Worm (Caenorhabditis elegans) whole organism, L3 larva: ENCODE measurements around the gene R12H7.4.

Source experiments
- ama-1 ChIP-seq: fragments of 150-350 bp; optimal IDR thresholded peaks from 2 replicates; lab custom pipeline; 2018
- ceh-82 ChIP-seq: fragments of 150-350 bp; optimal IDR thresholded peaks from 2 replicates; lab custom pipeline; 2014; ENCODE audit warnings: missing biosample characterization, missing genetic modification characterization
- ceh-9 ChIP-seq: sonication (generic microtip); optimal IDR thresholded peaks from 2 replicates; lab custom pipeline; 2018; ENCODE audit warnings: missing biosample characterization, missing genetic modification characterization
- fkh-10 ChIP-seq: sonication (generic microtip); optimal IDR thresholded peaks from 2 replicates; lab custom pipeline; 2017; ENCODE audit warnings: missing biosample characterization, missing genetic modification reagents, missing genetic modification characterization
- lin-15B ChIP-seq: fragments of 150-350 bp; optimal IDR thresholded peaks from 2 replicates; lab custom pipeline; 2014; ENCODE audit warnings: missing biosample characterization, missing genetic modification characterization
- lin-39 ChIP-seq: fragments of 150-350 bp; optimal IDR thresholded peaks from 2 replicates; lab custom pipeline; 2018; ENCODE audit warnings: missing biosample characterization, missing genetic modification reagents, missing genetic modification characterization
- mdl-1 ChIP-seq: fragments of 150-350 bp; optimal IDR thresholded peaks from 2 replicates; lab custom pipeline; 2014; ENCODE audit warnings: missing biosample characterization, missing genetic modification characterization
- nhr-237 ChIP-seq: fragments of 150-350 bp; optimal IDR thresholded peaks from 2 replicates; lab custom pipeline; 2014; ENCODE audit warnings: missing biosample characterization, missing genetic modification characterization
- pha-4 ChIP-seq: fragments of 150-350 bp; optimal IDR thresholded peaks from 2 replicates; lab custom pipeline; 2014; ENCODE audit warnings: missing biosample characterization, missing genetic modification reagents, missing genetic modification characterization
- pqm-1 ChIP-seq: fragments of 150-350 bp; optimal IDR thresholded peaks from 2 replicates; lab custom pipeline; 2017; ENCODE audit warnings: missing biosample characterization, missing genetic modification characterization, inconsistent platforms
- snpc-4 ChIP-seq: fragments of 150-350 bp; optimal IDR thresholded peaks from 2 replicates; lab custom pipeline; 2014; ENCODE audit warnings: missing biosample characterization, missing genetic modification characterization
- unc-62 ChIP-seq: fragments of 150-350 bp; sonication (generic microtip); optimal IDR thresholded peaks from 4 replicates; lab custom pipeline; 2014; ENCODE audit warnings: missing biosample characterization, missing genetic modification reagents, missing genetic modification characterization
- zag-1 ChIP-seq: fragments of 150-350 bp; optimal IDR thresholded peaks from 2 replicates; lab custom pipeline; 2014; ENCODE audit warnings: missing biosample characterization, missing genetic modification characterization

- TF ChIP-seq pqm-1 (tag; lab: Kevin White, UChicago) (peak; percentile 41), pha-4 (tag; lab: Kevin White, UChicago) (no peak), lin-39 (tag; lab: Kevin White, UChicago) (no peak), lin-15B (tag; lab: Kevin White, UChicago) (no peak), nhr-237 (tag; lab: Kevin White, UChicago) (no peak), ceh-9 (no peak), fkh-10 (GFP tag; lab: Kevin White, UChicago) (no peak), mdl-1 (no peak), unc-62 (GFP tag; lab: Kevin White, UChicago) (no peak), ama-1 (lab: Kevin White, UChicago) (no peak), snpc-4 (tag; lab: Kevin White, UChicago) (no peak), zag-1 (tag; lab: Kevin White, UChicago) (no peak), ceh-82 (tag; lab: Kevin White, UChicago) (no peak)
These were observed 30.7 kb downstream of the R12H7.4 start for ce11 chrX:13247614-13248013.
